Fruit fly (Drosophila melanogaster) whole organism, adult: ENCODE results near the gene Sgt.

ENCODE experiments used
- CG11617 ChIP-seq: fragments of 200-800 bp; sonication (Bioruptor generic); optimal IDR thresholded peaks from 2 replicates; lab custom pipeline; 2017; ENCODE audit warnings: mild to moderate bottlenecking, missing biosample characterization, missing genetic modification reagents, missing genetic modification characterization
- CG7045 ChIP-seq: fragments of 200-800 bp; sonication (Bioruptor generic); optimal IDR thresholded peaks from 2 replicates; lab custom pipeline; 2017; ENCODE audit warnings: missing biosample characterization, mild to moderate bottlenecking, missing genetic modification characterization
- cic ChIP-seq: fragments of 200-800 bp; sonication (Bioruptor generic); optimal IDR thresholded peaks from 2 replicates; lab custom pipeline; 2017; ENCODE audit warnings: missing biosample characterization, mild to moderate bottlenecking, missing genetic modification characterization, moderate library complexity
- kay ChIP-seq: fragments of 200-800 bp; sonication (Bioruptor generic); peaks from one replicate; lab custom pipeline; 2016; ENCODE audit warnings: missing biosample characterization, missing genetic modification characterization, borderline replicate concordance
- pad ChIP-seq: fragments of 200-800 bp; sonication (Bioruptor generic); optimal IDR thresholded peaks from 3 replicates; lab custom pipeline; 2017; ENCODE audit warnings: missing biosample characterization, missing genetic modification characterization, mild to moderate bottlenecking, moderate library complexity, missing genetic modification reagents

DNA sequence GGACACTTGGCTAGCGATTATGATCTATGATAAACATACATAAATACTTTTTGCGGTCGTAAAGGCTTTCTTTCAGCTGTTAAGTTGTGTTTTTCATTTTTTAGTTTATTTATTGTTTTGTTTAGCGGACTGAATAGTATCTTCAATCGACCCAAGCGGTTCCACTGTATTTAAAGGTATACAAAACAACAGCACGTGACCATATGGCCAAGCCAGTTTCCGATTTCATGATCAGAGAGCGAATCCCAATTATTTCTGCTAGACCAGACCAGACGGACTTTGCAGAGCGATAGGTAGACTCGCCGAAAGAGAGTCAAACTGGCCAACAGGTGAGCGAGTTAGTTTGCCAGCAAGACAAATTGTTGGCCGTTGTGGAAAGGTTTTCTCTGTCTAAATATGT is at the start of gene Sgt:
- no peak for TF ChIP-seq pad (GFP tag; lab: Kevin White, UChicago)
- TF ChIP-seq kay: no peak
- no peak for TF ChIP-seq CG11617
- no peak for TF ChIP-seq cic (GFP tag; lab: Kevin White, UChicago)
- no peak for TF ChIP-seq CG7045 (GFP tag; lab: Kevin White, UChicago)
